Fruit fly (Drosophila melanogaster): ENCODE data around the gene CG18789.
A peak's percentile ranks its signal among the peaks of the same experiment; 100 is the strongest.

The CG18789 gene

dm6 chr2L:12010100-12010876 is 15.1 kb upstream of the CG18789 start (continued):
- TF ChIP-seq phol (tag; optimal IDR thresholded peaks at IDR 0.05) (no peak), nmo (GFP tag; optimal IDR thresholded peaks at IDR 0.05) (peak; percentile 13), esg (GFP tag; conservative IDR thresholded peaks at IDR 0.05) (no peak), CTCF (GFP tag; optimal IDR thresholded peaks at IDR 0.05) (peak; percentile 18), CG12155 (GFP tag; optimal IDR thresholded peaks at IDR 0.05) (peak; percentile 82), Poxn (GFP tag; IDR thresholded peaks at IDR 0.05) (no peak), klu (GFP tag; IDR thresholded peaks at IDR 0.05) (no peak), Ets65A (GFP tag) (no peak), CG3838 (GFP tag; optimal IDR thresholded peaks at IDR 0.05) (peak; percentile 98), CG7987 (GFP tag; optimal IDR thresholded peaks at IDR 0.05) (peak; percentile 60), CG10543 (GFP tag; optimal IDR thresholded peaks at IDR 0.05) (peak; percentile 96), cwo (GFP tag; optimal IDR thresholded peaks at IDR 0.05) (peak; percentile 84), sob (GFP tag; IDR thresholded peaks at IDR 0.05) (no peak), Usf (GFP tag; optimal IDR thresholded peaks at IDR 0.05) (no peak), Chrac-16 (GFP tag; optimal IDR thresholded peaks at IDR 0.05) (no peak), run (tag; optimal IDR thresholded peaks at IDR 0.05) (peak; percentile 62), onecut (GFP tag; IDR thresholded peaks at IDR 0.05) (peak; percentile 63), CG17802 (tag; optimal IDR thresholded peaks at IDR 0.05) (peak; percentile 15), pb (GFP tag; optimal IDR thresholded peaks at IDR 0.05) (peak; percentile 18), ranshi (GFP tag; IDR thresholded peaks at IDR 0.05) (no peak), D (optimal IDR thresholded peaks at IDR 0.05) (peak; percentile 91), D (GFP tag; optimal IDR thresholded peaks at IDR 0.05) (peak; percentile 8), pros (GFP tag; optimal IDR thresholded peaks at IDR 0.05) (peak; percentile 99), ftz-f1 (GFP tag; optimal IDR thresholded peaks at IDR 0.05) (peak; percentile 97), Deaf1 (tag; optimal IDR thresholded peaks at IDR 0.05) (peak; percentile 79), kay (GFP tag; optimal IDR thresholded peaks at IDR 0.05) (peak; percentile 20), CG3407 (GFP tag; optimal IDR thresholded peaks at IDR 0.05) (no peak), B-H1 (GFP tag; IDR thresholded peaks at IDR 0.05) (no peak), CG10321 (GFP tag; IDR thresholded peaks at IDR 0.05) (no peak), CG12769 (tag; optimal IDR thresholded peaks at IDR 0.05) (peak; percentile 97), Trl (optimal IDR thresholded peaks at IDR 0.05) (peak; percentile 6 to 48), Trl (GFP tag; optimal IDR thresholded peaks at IDR 0.05) (peak; percentile 6), CG1832 (GFP tag; optimal IDR thresholded peaks at IDR 0.05) (peak; percentile 90), fd64A (GFP tag; optimal IDR thresholded peaks at IDR 0.05) (peak; percentile 55), dpn (GFP tag; optimal IDR thresholded peaks at IDR 0.05) (no peak), eve (GFP tag; optimal IDR thresholded peaks at IDR 0.05) (no peak), nom (GFP tag; optimal IDR thresholded peaks at IDR 0.05) (peak; percentile 65), fd96Cb (tag; optimal IDR thresholded peaks at IDR 0.05) (no peak), Hey (tag; optimal IDR thresholded peaks at IDR 0.05) (peak; percentile 34), CG31388 (GFP tag; optimal IDR thresholded peaks at IDR 0.05) (no peak), Ada2b (GFP tag; IDR thresholded peaks at IDR 0.05) (no peak), lmd (GFP tag; IDR thresholded peaks at IDR 0.05) (no peak), cato (GFP tag; optimal IDR thresholded peaks at IDR 0.05; ENCODE audit: borderline replicate concordance) (no peak), HLHmδ (GFP tag; optimal IDR thresholded peaks at IDR 0.05) (peak; percentile 68), sens (GFP tag) (peak; percentile 84), CG3065 (GFP tag; optimal IDR thresholded peaks at IDR 0.05) (no peak), mirr (GFP tag; optimal IDR thresholded peaks at IDR 0.05) (peak; percentile 73), CG12391 (tag; optimal IDR thresholded peaks at IDR 0.05) (peak; percentile 0), Sry-β (GFP tag; optimal IDR thresholded peaks at IDR 0.05) (peak; percentile 36), stwl (tag; optimal IDR thresholded peaks at IDR 0.05) (peak; percentile 7), CG8290 (GFP tag; optimal IDR thresholded peaks at IDR 0.05) (no peak), CG8290 (tag; optimal IDR thresholded peaks at IDR 0.05) (peak; percentile 20 to 77)
